Fruit fly (Drosophila melanogaster): Measurements from ENCODE around the gene Chd1.

Gene Chd1

dm6 chr2L:2993236-2993635, 5.7 kb upstream of the Chd1 start:
- TF ChIP-seq Mnt (GFP tag; optimal IDR thresholded peaks at IDR 0.05) (peak; percentile 25), CG7045 (GFP tag; optimal IDR thresholded peaks at IDR 0.05) (no peak), CG12768 (GFP tag; optimal IDR thresholded peaks at IDR 0.05) (peak; percentile 58)

dm6 chr2L:2992664-2993174, 5.2 kb upstream of the Chd1 start, which contains the start of the genes okr and CG3558:
Gene okr (minus strand): TSS chr2L:2992759.
Gene CG3558 (plus strand): TSS chr2L:2992870.
- no peak for TF ChIP-seq toe (GFP tag; optimal IDR thresholded peaks at IDR 0.05)
- TF ChIP-seq Clk (GFP tag; optimal IDR thresholded peaks at IDR 0.05) = no peak
- TF ChIP-seq bab1 (GFP tag; optimal IDR thresholded peaks at IDR 0.05) = peak; percentile 42
- no peak for TF ChIP-seq CG7101 (tag; optimal IDR thresholded peaks at IDR 0.05)
- no peak for TF ChIP-seq cnc (optimal IDR thresholded peaks at IDR 0.05)

dm6 chr2L:2986776-2987175, 747 bp downstream of the Chd1 start:
- TF ChIP-seq Clk (GFP tag; optimal IDR thresholded peaks at IDR 0.05) (no peak), pad (GFP tag; optimal IDR thresholded peaks at IDR 0.05) (no peak), cic (GFP tag; optimal IDR thresholded peaks at IDR 0.05) (no peak), CG1620 (GFP tag; optimal IDR thresholded peaks at IDR 0.05) (no peak), CG7045 (GFP tag; optimal IDR thresholded peaks at IDR 0.05) (no peak), kay (GFP tag; ENCODE audit: borderline replicate concordance) (no peak), CG11617 (GFP tag; optimal IDR thresholded peaks at IDR 0.05) (no peak)

dm6 chr2L:2979091-2979490, 8.4 kb downstream of the Chd1 start, which contains the start of gene CG9643:
Gene CG9643 (minus strand): TSS chr2L:2979288.
- TF ChIP-seq CG5204 (GFP tag; optimal IDR thresholded peaks at IDR 0.05) = no peak
- TF ChIP-seq CG14711 (tag; optimal IDR thresholded peaks at IDR 0.05) = peak; percentile 8
- no peak for TF ChIP-seq CG11617 (GFP tag; optimal IDR thresholded peaks at IDR 0.05)
- TF ChIP-seq bab1 (GFP tag; optimal IDR thresholded peaks at IDR 0.05) = peak; percentile 7
- no peak for TF ChIP-seq pad (GFP tag; optimal IDR thresholded peaks at IDR 0.05)
- no peak for TF ChIP-seq CG7045 (GFP tag; optimal IDR thresholded peaks at IDR 0.05)
- no peak for TF ChIP-seq cic (GFP tag; optimal IDR thresholded peaks at IDR 0.05)
- no peak for TF ChIP-seq cnc (optimal IDR thresholded peaks at IDR 0.05)
- TF ChIP-seq Mnt (GFP tag; optimal IDR thresholded peaks at IDR 0.05) = peak; percentile 92
- TF ChIP-seq ovo (GFP tag; optimal IDR thresholded peaks at IDR 0.05) = no peak
- TF ChIP-seq Clk (GFP tag; optimal IDR thresholded peaks at IDR 0.05) = no peak
- no peak for TF ChIP-seq kay (GFP tag; ENCODE audit: borderline replicate concordance)
- TF ChIP-seq Crg-1 (GFP tag; optimal IDR thresholded peaks at IDR 0.05) = no peak

- TF ChIP-seq CG11617 (GFP tag; optimal IDR thresholded peaks at IDR 0.05) (peak; percentile 81), Mnt (GFP tag; optimal IDR thresholded peaks at IDR 0.05) (peak; percentile 78), cnc (optimal IDR thresholded peaks at IDR 0.05) (no peak), CG14711 (tag; optimal IDR thresholded peaks at IDR 0.05) (peak; percentile 79), kay (GFP tag; ENCODE audit: borderline replicate concordance) (no peak), CG33017 (tag; optimal IDR thresholded peaks at IDR 0.05) (peak; percentile 54), CG5204 (GFP tag; optimal IDR thresholded peaks at IDR 0.05) (no peak), bab1 (GFP tag; optimal IDR thresholded peaks at IDR 0.05) (peak; percentile 76), Clk (GFP tag; optimal IDR thresholded peaks at IDR 0.05) (peak; percentile 63), toe (GFP tag; optimal IDR thresholded peaks at IDR 0.05) (no peak), CG7045 (GFP tag; optimal IDR thresholded peaks at IDR 0.05) (peak; percentile 75), ovo (GFP tag; optimal IDR thresholded peaks at IDR 0.05) (peak; percentile 67), CG1620 (GFP tag; optimal IDR thresholded peaks at IDR 0.05) (peak; percentile 87), tj (GFP tag; optimal IDR thresholded peaks at IDR 0.05) (peak; percentile 49), Hr96 (GFP tag; optimal IDR thresholded peaks at IDR 0.05) (no peak), Crg-1 (GFP tag; optimal IDR thresholded peaks at IDR 0.05) (peak; percentile 71), CG12768 (GFP tag; optimal IDR thresholded peaks at IDR 0.05) (peak; percentile 73), cic (GFP tag; optimal IDR thresholded peaks at IDR 0.05) (peak; percentile 45), CG7101 (tag; optimal IDR thresholded peaks at IDR 0.05) (peak; percentile 78), pad (GFP tag; optimal IDR thresholded peaks at IDR 0.05) (peak; percentile 70)
These were observed 10.7 kb downstream of the Chd1 start, which contains the start of the genes CG9641 and CG3165 for dm6 chr2L:2976829-2977228. Gene CG9641 (minus strand): TSS chr2L:2976862. Gene CG3165 (plus strand): TSS chr2L:2977122.

dm6 chr2L:2972439-2972936, 15.0 kb downstream of the Chd1 start, which contains the start of the genes Rrp1 and gammaTub23C:
Gene Rrp1 (minus strand): TSS chr2L:2972508.
Gene gammaTub23C (plus strand): TSS chr2L:2972891.
- TF ChIP-seq CG11617 (GFP tag; optimal IDR thresholded peaks at IDR 0.05) = peak; percentile 95
- TF ChIP-seq CG12768 (GFP tag; optimal IDR thresholded peaks at IDR 0.05) = peak; percentile 91
- peak; percentile 81 for TF ChIP-seq Crg-1 (GFP tag; optimal IDR thresholded peaks at IDR 0.05)
- peak; percentile 87 for TF ChIP-seq CG33017 (tag; optimal IDR thresholded peaks at IDR 0.05)
- peak; percentile 84 for TF ChIP-seq CG1620 (GFP tag; optimal IDR thresholded peaks at IDR 0.05)
- TF ChIP-seq CG5204 (GFP tag; optimal IDR thresholded peaks at IDR 0.05) = peak; percentile 90
- TF ChIP-seq CG7045 (GFP tag; optimal IDR thresholded peaks at IDR 0.05) = peak; percentile 94
- TF ChIP-seq cic (GFP tag; optimal IDR thresholded peaks at IDR 0.05) = peak; percentile 47
- peak; percentile 83 for TF ChIP-seq CG14711 (tag; optimal IDR thresholded peaks at IDR 0.05)
- peak; percentile 87 for TF ChIP-seq ovo (GFP tag; optimal IDR thresholded peaks at IDR 0.05)
- TF ChIP-seq cnc (optimal IDR thresholded peaks at IDR 0.05) = no peak
- peak; percentile 87 for TF ChIP-seq pad (GFP tag; optimal IDR thresholded peaks at IDR 0.05)
- TF ChIP-seq kay (GFP tag; ENCODE audit: borderline replicate concordance) = no peak
- peak; percentile 83 for TF ChIP-seq Mnt (GFP tag; optimal IDR thresholded peaks at IDR 0.05)
- peak; percentile 72 for TF ChIP-seq tj (GFP tag; optimal IDR thresholded peaks at IDR 0.05)
- peak; percentile 86 for TF ChIP-seq bab1 (GFP tag; optimal IDR thresholded peaks at IDR 0.05)
- peak; percentile 92 for TF ChIP-seq CG7101 (tag; optimal IDR thresholded peaks at IDR 0.05)
- TF ChIP-seq Clk (GFP tag; optimal IDR thresholded peaks at IDR 0.05) = peak; percentile 86
- peak; percentile 80 for TF ChIP-seq Hr96 (GFP tag; optimal IDR thresholded peaks at IDR 0.05)
- peak; percentile 91 for TF ChIP-seq toe (GFP tag; optimal IDR thresholded peaks at IDR 0.05)
